Worm (Caenorhabditis elegans) whole organism, L2 larva: ENCODE data around the gene E02H4.6.

ENCODE experiments used
- ama-1 ChIP-seq: fragments of 150-350 bp; optimal IDR thresholded peaks from 2 replicates; lab custom pipeline; 2018; ENCODE audit warnings: inconsistent platforms
- blmp-1 ChIP-seq: sonication (generic microtip); optimal IDR thresholded peaks from 2 replicates; lab custom pipeline; 2017; ENCODE audit warnings: missing genetic modification characterization, mild to moderate bottlenecking, missing compliant biosample characterization, antibody characterized with exemption, moderate library complexity; ENCODE audit not compliant: insufficient read depth
- elt-1 ChIP-seq: fragments of 150-350 bp; optimal IDR thresholded peaks from 2 replicates; lab custom pipeline; 2014; ENCODE audit warnings: missing biosample characterization, missing genetic modification characterization
- elt-3 ChIP-seq: sonication (generic microtip); optimal IDR thresholded peaks from 2 replicates; lab custom pipeline; 2017; ENCODE audit warnings: missing biosample characterization, missing genetic modification characterization
- mbf-1 ChIP-seq: sonication (generic microtip); optimal IDR thresholded peaks from 2 replicates; lab custom pipeline; 2017; ENCODE audit warnings: missing biosample characterization, missing genetic modification characterization
- nhr-11 ChIP-seq: fragments of 150-350 bp; optimal IDR thresholded peaks from 2 replicates; lab custom pipeline; 2014; ENCODE audit warnings: missing biosample characterization, missing genetic modification characterization
- nhr-129 ChIP-seq: fragments of 150-350 bp; optimal IDR thresholded peaks from 2 replicates; lab custom pipeline; 2014; ENCODE audit warnings: missing biosample characterization, missing genetic modification characterization
- nhr-23 ChIP-seq: fragments of 150-350 bp; optimal IDR thresholded peaks from 2 replicates; lab custom pipeline; 2014; ENCODE audit warnings: missing biosample characterization, missing genetic modification reagents, missing genetic modification characterization
- nhr-237 ChIP-seq: fragments of 150-350 bp; optimal IDR thresholded peaks from 2 replicates; lab custom pipeline; 2014; ENCODE audit warnings: missing biosample characterization, missing genetic modification characterization
- nhr-25 ChIP-seq: fragments of 150-350 bp; sonication (generic microtip); optimal IDR thresholded peaks from 3 replicates; lab custom pipeline; 2014; ENCODE audit warnings: missing biosample characterization, missing genetic modification characterization
- nhr-77 ChIP-seq: fragments of 150-350 bp; optimal IDR thresholded peaks from 2 replicates; lab custom pipeline; 2014; ENCODE audit warnings: missing biosample characterization, missing genetic modification characterization
- skn-1 ChIP-seq: sonication (generic microtip); optimal IDR thresholded peaks from 2 replicates; lab custom pipeline; 2017; ENCODE audit warnings: missing biosample characterization, missing genetic modification characterization
- unc-62 ChIP-seq: fragments of 150-350 bp; optimal IDR thresholded peaks from 2 replicates; lab custom pipeline; 2014; ENCODE audit warnings: missing biosample characterization, missing genetic modification reagents, missing genetic modification characterization

ce11 chrX:14207942-14208341 lies 44.0 kb downstream of the E02H4.6 start, which contains the start of gene ceh-37:
- TF ChIP-seq nhr-23 (tag; lab: Kevin White, UChicago), result no peak
- no peak for TF ChIP-seq elt-3 (tag; lab: Kevin White, UChicago)
- no peak for TF ChIP-seq elt-1
- TF ChIP-seq blmp-1, result no peak
- no peak for TF ChIP-seq mbf-1 (tag; lab: Kevin White, UChicago)
- no peak for TF ChIP-seq nhr-25
- no peak for TF ChIP-seq ama-1 (lab: Kevin White, UChicago)
- TF ChIP-seq unc-62 (GFP tag; lab: Kevin White, UChicago), result no peak
- no peak for TF ChIP-seq skn-1 (tag; lab: Kevin White, UChicago)
- TF ChIP-seq nhr-11 (tag; lab: Kevin White, UChicago), result no peak
- no peak for TF ChIP-seq nhr-129 (tag; lab: Kevin White, UChicago)
- no peak for TF ChIP-seq nhr-237 (tag; lab: Kevin White, UChicago)
- TF ChIP-seq nhr-77 (tag; lab: Kevin White, UChicago), result no peak
